Fruit fly (Drosophila melanogaster): ENCODE data around the gene CG9555.

CG9555 gene

dm6 chr2L:8958046-8958497 is 33.5 kb upstream of the CG9555 start (continued):
- TF ChIP-seq inv (GFP tag; IDR thresholded peaks at IDR 0.05; ENCODE audit: partially characterized antibody) (no peak), CG9797 (GFP tag; optimal IDR thresholded peaks at IDR 0.05) (no peak), sqz (GFP tag; optimal IDR thresholded peaks at IDR 0.05) (peak; percentile 47), CG1792 (GFP tag; optimal IDR thresholded peaks at IDR 0.05) (peak; percentile 80), D (optimal IDR thresholded peaks at IDR 0.05) (no peak), D (GFP tag; optimal IDR thresholded peaks at IDR 0.05) (peak; percentile 90), CG12942 (GFP tag; optimal IDR thresholded peaks at IDR 0.05) (peak; percentile 95), scrt (GFP tag; optimal IDR thresholded peaks at IDR 0.05) (peak; percentile 83), sens (GFP tag) (peak; percentile 100), rib (GFP tag; IDR thresholded peaks at IDR 0.05) (peak; percentile 93), CG13894 (tag; optimal IDR thresholded peaks at IDR 0.05) (no peak), en (GFP tag; optimal IDR thresholded peaks at IDR 0.05) (peak; percentile 74), D19A (tag; optimal IDR thresholded peaks at IDR 0.05) (peak; percentile 96), stwl (tag; optimal IDR thresholded peaks at IDR 0.05) (peak; percentile 83), dmrt11E (tag; optimal IDR thresholded peaks at IDR 0.05) (peak; percentile 99), twi (tag; optimal IDR thresholded peaks at IDR 0.05) (peak; percentile 78), CG11398 (GFP tag; optimal IDR thresholded peaks at IDR 0.05) (peak; percentile 77), danr (GFP tag; IDR thresholded peaks at IDR 0.05) (peak; percentile 93), CG14860 (GFP tag; IDR thresholded peaks at IDR 0.05; ENCODE audit: partially characterized antibody) (no peak), CG31388 (GFP tag; optimal IDR thresholded peaks at IDR 0.05) (peak; percentile 81), peb (GFP tag; IDR thresholded peaks at IDR 0.05) (peak; percentile 97), cg (GFP tag; optimal IDR thresholded peaks at IDR 0.05) (no peak), dimm (GFP tag; IDR thresholded peaks at IDR 0.05) (peak; percentile 97), gfzf (GFP tag; optimal IDR thresholded peaks at IDR 0.05) (peak; percentile 33), CG17359 (tag; optimal IDR thresholded peaks at IDR 0.05) (peak; percentile 93), CG16779 (GFP tag; IDR thresholded peaks at IDR 0.05) (peak; percentile 90), Dbx (GFP tag; IDR thresholded peaks at IDR 0.05) (peak; percentile 98), CG9876 (GFP tag; optimal IDR thresholded peaks at IDR 0.05) (peak; percentile 80), psq (GFP tag; optimal IDR thresholded peaks at IDR 0.05) (peak; percentile 90), B-H2 (GFP tag; optimal IDR thresholded peaks at IDR 0.05) (peak; percentile 84), CG9437 (GFP tag; optimal IDR thresholded peaks at IDR 0.05) (peak; percentile 78), fd64A (GFP tag; optimal IDR thresholded peaks at IDR 0.05) (peak; percentile 42), YL-1 (GFP tag; optimal IDR thresholded peaks at IDR 0.05) (peak; percentile 58), Dad (GFP tag; optimal IDR thresholded peaks at IDR 0.05) (peak; percentile 81), CG14050 (GFP tag; IDR thresholded peaks at IDR 0.05) (peak; percentile 97), CG6683 (GFP tag; optimal IDR thresholded peaks at IDR 0.05) (peak; percentile 80), CG10209 (GFP tag; optimal IDR thresholded peaks at IDR 0.05) (peak; percentile 95), sob (GFP tag; IDR thresholded peaks at IDR 0.05) (peak; percentile 98), org-1 (GFP tag; optimal IDR thresholded peaks at IDR 0.05) (peak; percentile 91), PHDP (tag; optimal IDR thresholded peaks at IDR 0.05) (peak; percentile 95), dmrt99B (tag; optimal IDR thresholded peaks at IDR 0.05) (peak; percentile 94), CG4820 (GFP tag; optimal IDR thresholded peaks at IDR 0.05) (peak; percentile 88), CG4328 (GFP tag; optimal IDR thresholded peaks at IDR 0.05) (peak; percentile 66), CG8924 (tag; optimal IDR thresholded peaks at IDR 0.05) (peak; percentile 97), exex (tag; optimal IDR thresholded peaks at IDR 0.05) (peak; percentile 66), pnt (GFP tag; optimal IDR thresholded peaks at IDR 0.05) (peak; percentile 96), CG8281 (tag; optimal IDR thresholded peaks at IDR 0.05) (peak; percentile 66), TFAM (GFP tag; optimal IDR thresholded peaks at IDR 0.05) (peak; percentile 79), NFAT (GFP tag; IDR thresholded peaks at IDR 0.05) (peak; percentile 90), Hr39 (optimal IDR thresholded peaks at IDR 0.05) (no peak), Eip74EF (GFP tag; optimal IDR thresholded peaks at IDR 0.05) (peak in 1 of 2 experiments; percentile 91)

Data from whole organism, embryonic.